Fruit fly (Drosophila melanogaster) whole organism, embryonic: ENCODE results near the gene CG10750.

Experiments
- Ada2b ChIP-seq: fragments of 200-800 bp; sonication (Bioruptor generic); IDR thresholded peaks from 2 replicates; pipeline ENCODE4 v1.3.6; 2022; ENCODE audit warnings: missing biosample characterization, missing genetic modification characterization
- BEAF-32 ChIP-seq: fragments of 200-800 bp; sonication (Bioruptor generic); optimal IDR thresholded peaks from 3 replicates; lab custom pipeline; 2017; ENCODE audit warnings: missing biosample characterization, missing genetic modification characterization, mild to moderate bottlenecking, moderate library complexity, missing genetic modification reagents
- CG12391 ChIP-seq: fragments of 200-800 bp; sonication (Bioruptor generic); optimal IDR thresholded peaks from 3 replicates; lab custom pipeline; 2018; ENCODE audit warnings: missing biosample characterization, mild to moderate bottlenecking, missing genetic modification characterization, moderate library complexity
- CG14710 ChIP-seq: fragments of 200-800 bp; sonication (Bioruptor generic); optimal IDR thresholded peaks from 3 replicates; lab custom pipeline; 2019; ENCODE audit warnings: missing biosample characterization, mild to moderate bottlenecking, missing genetic modification characterization, moderate library complexity
- CG15269 ChIP-seq: fragments of 200-800 bp; sonication (Bioruptor generic); optimal IDR thresholded peaks from 2 replicates; lab custom pipeline; 2018; ENCODE audit warnings: missing biosample characterization, mild to moderate bottlenecking, missing genetic modification characterization, moderate library complexity
- CG15514 ChIP-seq: fragments of 200-800 bp; sonication (Bioruptor generic); optimal IDR thresholded peaks from 3 replicates; lab custom pipeline; 2017; ENCODE audit warnings: missing biosample characterization, missing genetic modification characterization, mild to moderate bottlenecking, moderate library complexity, missing genetic modification reagents
- CG1603 ChIP-seq: fragments of 200-800 bp; sonication (Bioruptor generic); optimal IDR thresholded peaks from 2 replicates; lab custom pipeline; 2019; ENCODE audit warnings: missing biosample characterization, mild to moderate bottlenecking, missing genetic modification characterization, moderate library complexity
- CG17912 ChIP-seq: fragments of 200-800 bp; sonication (Bioruptor generic); optimal IDR thresholded peaks from 2 replicates; lab custom pipeline; 2018; ENCODE audit warnings: missing biosample characterization, mild to moderate bottlenecking, missing genetic modification characterization
- CG18262 ChIP-seq: fragments of 200-800 bp; optimal IDR thresholded peaks from 3 replicates; lab custom pipeline; 2019; ENCODE audit warnings: missing biosample characterization, mild to moderate bottlenecking, missing genetic modification characterization, moderate library complexity
- CG2875 ChIP-seq: fragments of 200-800 bp; sonication (Bioruptor generic); optimal IDR thresholded peaks from 2 replicates; lab custom pipeline; 2017; ENCODE audit warnings: missing biosample characterization, mild to moderate bottlenecking, missing genetic modification characterization, missing genetic modification reagents
- CG3065 ChIP-seq: fragments of 200-800 bp; sonication (Bioruptor generic); optimal IDR thresholded peaks from 2 replicates; lab custom pipeline; 2016; ENCODE audit warnings: missing biosample characterization, missing genetic modification characterization
- CG3163 ChIP-seq: fragments of 200-800 bp; sonication (Bioruptor generic); optimal IDR thresholded peaks from 3 replicates; lab custom pipeline; 2016; ENCODE audit warnings: missing biosample characterization, missing genetic modification characterization
- CG4617 ChIP-seq: fragments of 200-800 bp; sonication (Bioruptor generic); optimal IDR thresholded peaks from 3 replicates; lab custom pipeline; 2016; ENCODE audit warnings: missing biosample characterization, missing genetic modification characterization, borderline replicate concordance
- CG7556 ChIP-seq: fragments of 200-800 bp; sonication (Bioruptor generic); optimal IDR thresholded peaks from 2 replicates; lab custom pipeline; 2017; ENCODE audit warnings: missing biosample characterization, mild to moderate bottlenecking, missing genetic modification characterization
- CG8924 ChIP-seq: fragments of 200-800 bp; optimal IDR thresholded peaks from 3 replicates; lab custom pipeline; 2019; ENCODE audit warnings: missing biosample characterization, mild to moderate bottlenecking, missing genetic modification characterization, moderate library complexity
- CHES-1-like ChIP-seq: fragments of 200-800 bp; sonication (Bioruptor generic); optimal IDR thresholded peaks from 2 replicates; lab custom pipeline; 2016; ENCODE audit warnings: missing biosample characterization, missing genetic modification characterization
- E2f2 ChIP-seq: fragments of 200-800 bp; sonication (Bioruptor generic); IDR thresholded peaks from 2 replicates; pipeline ENCODE4 v1.3.6; 2022; ENCODE audit warnings: missing biosample characterization, missing genetic modification characterization
- Hand ChIP-seq: fragments of 200-800 bp; sonication (Bioruptor generic); optimal IDR thresholded peaks from 2 replicates; lab custom pipeline; 2017; ENCODE audit warnings: mild to moderate bottlenecking, missing biosample characterization, missing genetic modification reagents, missing genetic modification characterization
- MBD-R2 ChIP-seq: fragments of 200-800 bp; sonication (Bioruptor generic); IDR thresholded peaks from 2 replicates; pipeline ENCODE4 v1.3.6; 2022; ENCODE audit warnings: missing biosample characterization, missing genetic modification characterization
- Ptx1 ChIP-seq: fragments of 200-800 bp; sonication (Bioruptor generic); IDR thresholded peaks from 2 replicates; pipeline ENCODE4 v1.3.6; 2022; ENCODE audit warnings: missing biosample characterization, missing genetic modification characterization
- Ravus ChIP-seq: fragments of 200-800 bp; sonication (Bioruptor generic); IDR thresholded peaks from 2 replicates; pipeline ENCODE4 v1.3.6; 2022; ENCODE audit warnings: missing biosample characterization, missing genetic modification characterization
- Sox100B ChIP-seq: fragments of 200-800 bp; sonication (Bioruptor generic); optimal IDR thresholded peaks from 3 replicates; lab custom pipeline; 2018; ENCODE audit warnings: missing biosample characterization, mild to moderate bottlenecking, missing genetic modification characterization
- Trl ChIP-seq, 3 experiments: fragments of >200 bp in 2 of 3; fragments of 200-800 bp in 1 of 3; sonication (Bioruptor generic) in 1 of 3; optimal IDR thresholded peaks; 2 replicates in 1 of 3; 3 replicates in 2 of 3; lab custom pipeline; 2016 to 2017; ENCODE audit warnings: missing biosample characterization in 1 of 3, missing genetic modification characterization in 1 of 3
- Vsx1 ChIP-seq: fragments of 200-800 bp; sonication (Bioruptor generic); optimal IDR thresholded peaks from 2 replicates; lab custom pipeline; 2017; ENCODE audit warnings: missing biosample characterization, mild to moderate bottlenecking, missing genetic modification characterization, missing genetic modification reagents
- Xbp1 ChIP-seq: fragments of 200-800 bp; sonication (Bioruptor generic); optimal IDR thresholded peaks from 3 replicates; lab custom pipeline; 2016; ENCODE audit warnings: missing biosample characterization, mild to moderate bottlenecking, missing genetic modification characterization
- abd-A ChIP-seq: fragments of 200-800 bp; sonication (Bioruptor generic); optimal IDR thresholded peaks from 3 replicates; lab custom pipeline; 2019; ENCODE audit warnings: missing biosample characterization, mild to moderate bottlenecking, missing genetic modification characterization, moderate library complexity
- ac ChIP-seq: fragments of 200-800 bp; sonication (Bioruptor generic); optimal IDR thresholded peaks from 3 replicates; lab custom pipeline; 2017; ENCODE audit warnings: missing biosample characterization, mild to moderate bottlenecking, missing genetic modification characterization
- ara ChIP-seq: fragments of 200-800 bp; sonication (Bioruptor generic); IDR thresholded peaks from 2 replicates; pipeline ENCODE4 v1.3.6; 2022; ENCODE audit warnings: missing biosample characterization, missing genetic modification characterization
- ato ChIP-seq: fragments of 200-800 bp; sonication (Bioruptor generic); IDR thresholded peaks from 2 replicates; pipeline ENCODE4 v1.3.6; 2022; ENCODE audit warnings: missing biosample characterization, missing genetic modification characterization; ENCODE audit not compliant: partially characterized antibody
- az2 ChIP-seq: fragments of 200-800 bp; sonication (Bioruptor generic); optimal IDR thresholded peaks from 3 replicates; lab custom pipeline; 2016; ENCODE audit warnings: missing biosample characterization, missing genetic modification characterization
- ems ChIP-seq: fragments of 200-800 bp; sonication (Bioruptor generic); optimal IDR thresholded peaks from 3 replicates; lab custom pipeline; 2016; ENCODE audit warnings: missing biosample characterization, missing genetic modification characterization
- fd96Cb ChIP-seq: fragments of 200-800 bp; sonication (Bioruptor generic); optimal IDR thresholded peaks from 2 replicates; lab custom pipeline; 2018; ENCODE audit warnings: missing biosample characterization, mild to moderate bottlenecking, missing genetic modification characterization, moderate library complexity
- fru ChIP-seq: fragments of >200 bp; optimal IDR thresholded peaks from 2 replicates; lab custom pipeline; 2017
- grau ChIP-seq: fragments of 200-800 bp; optimal IDR thresholded peaks from 3 replicates; lab custom pipeline; 2019; ENCODE audit warnings: missing biosample characterization, mild to moderate bottlenecking, missing genetic modification characterization, moderate library complexity
- inv ChIP-seq: fragments of 200-800 bp; sonication (Bioruptor generic); IDR thresholded peaks from 2 replicates; pipeline ENCODE4 v1.3.6; 2022; ENCODE audit warnings: missing biosample characterization, missing genetic modification characterization; ENCODE audit not compliant: partially characterized antibody
- jumu ChIP-seq: fragments of 200-800 bp; sonication (Bioruptor generic); optimal IDR thresholded peaks from 3 replicates; lab custom pipeline; 2016; ENCODE audit warnings: missing biosample characterization, missing genetic modification characterization
- ken ChIP-seq: fragments of 200-800 bp; sonication (Bioruptor generic); IDR thresholded peaks from 3 replicates; pipeline ENCODE4 v1.3.6; 2022; ENCODE audit warnings: missing biosample characterization, missing genetic modification characterization
- mam ChIP-seq: fragments of 200-800 bp; sonication (Bioruptor generic); optimal IDR thresholded peaks from 3 replicates; lab custom pipeline; 2016; ENCODE audit warnings: missing biosample characterization, missing genetic modification characterization
- mld ChIP-seq: fragments of 200-800 bp; sonication (Bioruptor generic); IDR thresholded peaks from 3 replicates; pipeline ENCODE4 v1.3.6; 2022; ENCODE audit warnings: missing biosample characterization, missing genetic modification characterization; ENCODE audit not compliant: partially characterized antibody
- nau ChIP-seq: fragments of 200-800 bp; sonication (Bioruptor generic); optimal IDR thresholded peaks from 3 replicates; lab custom pipeline; 2017; ENCODE audit warnings: missing biosample characterization, mild to moderate bottlenecking, missing genetic modification characterization, missing genetic modification reagents
- p53 ChIP-seq: fragments of 200-800 bp; sonication (Bioruptor generic); optimal IDR thresholded peaks from 2 replicates; lab custom pipeline; 2016; ENCODE audit warnings: missing biosample characterization, missing genetic modification characterization
- pb ChIP-seq: fragments of 200-800 bp; sonication (Bioruptor generic); optimal IDR thresholded peaks from 3 replicates; lab custom pipeline; 2016; ENCODE audit warnings: missing biosample characterization, missing genetic modification characterization
- pita ChIP-seq: fragments of 200-800 bp; sonication (Bioruptor generic); optimal IDR thresholded peaks from 2 replicates; lab custom pipeline; 2017; ENCODE audit warnings: missing biosample characterization, mild to moderate bottlenecking, missing genetic modification characterization
- pros ChIP-seq: fragments of 200-800 bp; sonication (Bioruptor generic); optimal IDR thresholded peaks from 3 replicates; lab custom pipeline; 2019; ENCODE audit warnings: missing biosample characterization, mild to moderate bottlenecking, missing genetic modification characterization, moderate library complexity
- rib ChIP-seq: fragments of 200-800 bp; sonication (Bioruptor generic); IDR thresholded peaks from 2 replicates; pipeline ENCODE4 v1.3.6; 2022; ENCODE audit warnings: missing biosample characterization, missing genetic modification characterization
- sc ChIP-seq, 3 experiments: fragments of >200 bp in 2 of 3; fragments of 200-800 bp in 1 of 3; sonication (Bioruptor generic) in 1 of 3; optimal IDR thresholded peaks; 2 replicates in 2 of 3; 3 replicates in 1 of 3; lab custom pipeline; 2017; ENCODE audit warnings: mild to moderate bottlenecking in 1 of 3, missing biosample characterization in 1 of 3, missing genetic modification characterization in 1 of 3, missing genetic modification reagents in 1 of 3
- sd ChIP-seq: fragments of 200-800 bp; sonication (Bioruptor generic); optimal IDR thresholded peaks from 3 replicates; lab custom pipeline; 2018; ENCODE audit warnings: missing biosample characterization, mild to moderate bottlenecking, missing genetic modification characterization, moderate library complexity
- sens ChIP-seq: fragments of 200-800 bp; sonication (Bioruptor generic); peaks from one replicate; lab custom pipeline; 2016; ENCODE audit warnings: missing biosample characterization, missing genetic modification characterization
- shn ChIP-seq: fragments of 200-800 bp; sonication (Bioruptor generic); optimal IDR thresholded peaks from 3 replicates; lab custom pipeline; 2016; ENCODE audit warnings: missing biosample characterization, missing genetic modification characterization
- sqz ChIP-seq: fragments of 200-800 bp; sonication (Bioruptor generic); optimal IDR thresholded peaks from 3 replicates; lab custom pipeline; 2018; ENCODE audit warnings: missing biosample characterization, mild to moderate bottlenecking, missing genetic modification characterization
- yki ChIP-seq: fragments of >200 bp; optimal IDR thresholded peaks from 3 replicates; lab custom pipeline; 2018

Gene CG10750

DNA sequence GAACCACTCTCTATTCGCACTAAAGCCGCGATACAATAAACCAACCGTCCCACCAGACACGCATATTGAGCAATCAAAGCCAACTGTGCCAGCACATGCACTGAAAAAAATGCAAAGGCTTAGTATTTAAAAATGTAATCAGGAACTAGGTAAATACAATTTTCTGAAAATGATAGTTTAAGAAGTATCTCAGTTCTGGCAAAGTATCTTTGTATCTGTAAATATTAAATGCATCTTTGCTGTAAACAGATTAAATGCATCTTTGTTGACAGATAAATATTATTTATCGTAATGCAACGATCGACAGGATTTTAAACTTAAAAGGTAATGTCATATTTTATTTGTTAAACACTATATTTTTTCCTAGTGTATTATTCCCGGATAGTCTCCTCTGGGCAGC, 17.7 kb downstream of the CG10750 start:
- TF ChIP-seq jumu (GFP tag; lab: Kevin White, UChicago) (no peak), E2f2 (GFP tag; lab: Robert Waterston, UW) (no peak), Ravus (GFP tag; lab: Robert Waterston, UW) (no peak), Xbp1 (GFP tag; lab: Kevin White, UChicago) (no peak), CG18262 (peak; percentile 17), sqz (GFP tag; lab: Kevin White, UChicago) (no peak), pros (GFP tag; lab: Kevin White, UChicago) (no peak), sd (tag; lab: Kevin White, UChicago) (no peak), CG15514 (GFP tag; lab: Kevin White, UChicago) (no peak), CG8924 (tag; lab: Kevin White, UChicago) (no peak), Vsx1 (no peak), CG1603 (tag; lab: Kevin White, UChicago) (no peak), CG2875 (GFP tag; lab: Kevin White, UChicago) (no peak), CG15269 (tag; lab: Kevin White, UChicago) (no peak), abd-A (tag; lab: Kevin White, UChicago) (no peak), p53 (GFP tag; lab: Kevin White, UChicago) (no peak), fd96Cb (tag; lab: Kevin White, UChicago) (peak; percentile 16), CHES-1-like (GFP tag; lab: Kevin White, UChicago) (no peak), CG4617 (GFP tag; lab: Kevin White, UChicago) (no peak), grau (tag; lab: Kevin White, UChicago) (no peak), mld (GFP tag; lab: Robert Waterston, UW) (no peak), sc (optimal IDR thresholded peaks at IDR 0.05; lab: Kevin White, UChicago) (no peak), sc (GFP tag; optimal IDR thresholded peaks at IDR 0.05; lab: Kevin White, UChicago) (peak; percentile 18), mam (GFP tag; lab: Kevin White, UChicago) (no peak), MBD-R2 (no peak), yki (lab: Kevin White, UChicago) (no peak), Ptx1 (GFP tag; lab: Robert Waterston, UW) (0 out of 2 replicates have a peak, but pooled peaks have one; percentile 9), sens (GFP tag; lab: Kevin White, UChicago) (peak; percentile 83), shn (GFP tag; lab: Kevin White, UChicago) (no peak), ems (GFP tag; lab: Kevin White, UChicago) (no peak), nau (no peak), ato (no peak), inv (GFP tag; lab: Robert Waterston, UW) (no peak), fru (no peak), Hand (GFP tag; lab: Kevin White, UChicago) (no peak), CG3163 (GFP tag; lab: Kevin White, UChicago) (no peak), pita (GFP tag; lab: Kevin White, UChicago) (no peak), Ada2b (GFP tag; lab: Robert Waterston, UW) (no peak), CG7556 (GFP tag; lab: Kevin White, UChicago) (no peak), az2 (GFP tag; lab: Kevin White, UChicago) (peak; percentile 24), rib (GFP tag; lab: Robert Waterston, UW) (no peak), CG17912 (GFP tag; lab: Kevin White, UChicago) (no peak), CG3065 (GFP tag; lab: Kevin White, UChicago) (no peak), Trl (optimal IDR thresholded peaks at IDR 0.05; lab: Kevin White, UChicago) (no peak), Trl (GFP tag; optimal IDR thresholded peaks at IDR 0.05; lab: Kevin White, UChicago) (no peak), CG14710 (tag; lab: Kevin White, UChicago) (peak; percentile 3), CG12391 (tag; lab: Kevin White, UChicago) (peak; percentile 1), pb (no peak), Sox100B (GFP tag; lab: Kevin White, UChicago) (no peak), ken (no peak), BEAF-32 (no peak), ara (GFP tag; lab: Robert Waterston, UW) (no peak), ac (no peak)
